Fruit fly (Drosophila melanogaster) whole organism, wandering third instar larva: ENCODE results near the gene CG10311.
A peak's percentile ranks its signal among the peaks of the same experiment; 100 is the strongest.

Source experiments
- Abd-B ChIP-seq: fragments of >200 bp; optimal IDR thresholded peaks from 2 replicates; lab custom pipeline; 2017; ENCODE audit warnings: missing biosample characterization, missing genetic modification characterization
- CG32264 ChIP-seq: fragments of 200-800 bp; sonication (Bioruptor generic); optimal IDR thresholded peaks from 2 replicates; lab custom pipeline; 2016; ENCODE audit warnings: missing biosample characterization, missing genetic modification characterization
- CG9705 ChIP-seq: fragments of 200-800 bp; sonication (Bioruptor generic); optimal IDR thresholded peaks from 2 replicates; lab custom pipeline; 2018; ENCODE audit warnings: missing biosample characterization, mild to moderate bottlenecking, missing genetic modification characterization
- Dfd ChIP-seq: fragments of >200 bp; optimal IDR thresholded peaks from 2 replicates; lab custom pipeline; 2017; ENCODE audit warnings: missing biosample characterization, missing genetic modification characterization
- Dif ChIP-seq: fragments of 200-275, 200-300 bp; sonication (Bioruptor generic); optimal IDR thresholded peaks from 2 replicates; lab custom pipeline; 2018; ENCODE audit warnings: missing biosample characterization, missing genetic modification characterization; ENCODE audit not compliant: partially characterized antibody
- GATAd ChIP-seq: sonication (Bioruptor generic); optimal IDR thresholded peaks from 2 replicates; lab custom pipeline; 2016; ENCODE audit warnings: missing biosample characterization, missing genetic modification characterization
- HLH106 ChIP-seq: fragments of 200-800 bp; optimal IDR thresholded peaks from 3 replicates; lab custom pipeline; 2019; ENCODE audit warnings: missing biosample characterization, mild to moderate bottlenecking, missing genetic modification characterization, moderate library complexity
- Hnf4 ChIP-seq: fragments of 200-800 bp; sonication (Bioruptor generic); optimal IDR thresholded peaks from 2 replicates; lab custom pipeline; 2016; ENCODE audit warnings: missing biosample characterization, mild to moderate bottlenecking, missing genetic modification characterization
- Hr78 ChIP-seq: fragments of >200 bp; optimal IDR thresholded peaks from 2 replicates; lab custom pipeline; 2017; ENCODE audit warnings: missing biosample characterization, missing genetic modification characterization
- Hr83 ChIP-seq: fragments of 200-300 bp; sonication (Bioruptor generic); optimal IDR thresholded peaks from 2 replicates; lab custom pipeline; 2016; ENCODE audit warnings: missing biosample characterization, mild to moderate bottlenecking, missing genetic modification characterization, moderate library complexity; ENCODE audit not compliant: poor library complexity, severe bottlenecking
- Jra ChIP-seq: sonication (Bioruptor generic); optimal IDR thresholded peaks from 2 replicates; lab custom pipeline; 2016; ENCODE audit warnings: missing biosample characterization, missing genetic modification characterization
- Myc ChIP-seq: fragments of >200 bp; optimal IDR thresholded peaks from 2 replicates; lab custom pipeline; 2017
- N ChIP-seq: fragments of >200 bp; optimal IDR thresholded peaks from 2 replicates; lab custom pipeline; 2018; ENCODE audit warnings: missing biosample characterization, missing external identifiers, missing genetic modification characterization
- OdsH ChIP-seq: fragments of 200-800 bp; sonication (Bioruptor generic); optimal IDR thresholded peaks from 2 replicates; lab custom pipeline; 2016; ENCODE audit warnings: missing biosample characterization, mild to moderate bottlenecking, missing genetic modification characterization
- Rel ChIP-seq, 2 experiments: fragments of 200-800 bp; sonication (Bioruptor generic) in 1 of 2; optimal IDR thresholded peaks; 2 replicates in 1 of 2; 3 replicates in 1 of 2; lab custom pipeline; 2016 to 2019; ENCODE audit warnings: mild to moderate bottlenecking in 2 of 2, missing biosample characterization in 2 of 2, missing genetic modification characterization in 2 of 2, moderate library complexity in 1 of 2
- Sp1 ChIP-seq: fragments of 200-800 bp; sonication (Bioruptor generic); optimal IDR thresholded peaks from 3 replicates; lab custom pipeline; 2019; ENCODE audit warnings: missing biosample characterization, mild to moderate bottlenecking, missing genetic modification characterization, moderate library complexity
- Vsx2 ChIP-seq: fragments of 200-300, 225-300 bp; sonication (Bioruptor generic); optimal IDR thresholded peaks from 2 replicates; lab custom pipeline; 2018; ENCODE audit warnings: missing biosample characterization, missing genetic modification characterization; ENCODE audit not compliant: partially characterized antibody
- br ChIP-seq: fragments of 200-800 bp; sonication (Bioruptor generic); optimal IDR thresholded peaks from 2 replicates; lab custom pipeline; 2016; ENCODE audit warnings: missing biosample characterization, missing genetic modification characterization
- dl ChIP-seq, 2 experiments: fragments of 175-275, 200-275 bp in 1 of 2; fragments of 200-275 bp in 1 of 2; sonication (Bioruptor generic); optimal IDR thresholded peaks; lab custom pipeline; 2018; ENCODE audit warnings: mild to moderate bottlenecking in 2 of 2, missing biosample characterization in 2 of 2, missing genetic modification characterization in 2 of 2, moderate library complexity in 2 of 2; ENCODE audit not compliant: partially characterized antibody in 2 of 2, insufficient read depth in 1 of 2
- dmrt93B ChIP-seq: fragments of 200-800 bp; sonication (Bioruptor generic); optimal IDR thresholded peaks from 2 replicates; lab custom pipeline; 2018; ENCODE audit warnings: missing biosample characterization, mild to moderate bottlenecking, missing genetic modification characterization
- dsf ChIP-seq: sonication (Bioruptor generic); optimal IDR thresholded peaks from 2 replicates; lab custom pipeline; 2016; ENCODE audit warnings: missing biosample characterization, missing genetic modification characterization, borderline replicate concordance
- ey ChIP-seq: fragments of 200-800 bp; sonication (Bioruptor generic); optimal IDR thresholded peaks from 2 replicates; lab custom pipeline; 2016; ENCODE audit warnings: missing biosample characterization, missing genetic modification characterization
- foxo ChIP-seq, 2 experiments: fragments of 200-800 bp; sonication (Bioruptor generic); optimal IDR thresholded peaks; 2 replicates in 1 of 2; 3 replicates in 1 of 2; lab custom pipeline; 2016 to 2017; ENCODE audit warnings: missing biosample characterization in 2 of 2, missing genetic modification characterization in 2 of 2
- fru ChIP-seq: fragments of 200-800 bp; sonication (Bioruptor generic); optimal IDR thresholded peaks from 3 replicates; lab custom pipeline; 2016; ENCODE audit warnings: missing biosample characterization, mild to moderate bottlenecking, missing genetic modification characterization
- h ChIP-seq: fragments of 200-800 bp; sonication (Bioruptor generic); optimal IDR thresholded peaks from 3 replicates; lab custom pipeline; 2016; ENCODE audit warnings: missing biosample characterization, mild to moderate bottlenecking, missing genetic modification characterization
- jim ChIP-seq: fragments of 175-275, 200-325 bp; sonication (Bioruptor generic); optimal IDR thresholded peaks from 2 replicates; lab custom pipeline; 2016; ENCODE audit warnings: missing biosample characterization, mild to moderate bottlenecking, missing genetic modification characterization
- lola ChIP-seq: fragments of >200 bp; optimal IDR thresholded peaks from 2 replicates; lab custom pipeline; 2017; ENCODE audit warnings: missing biosample characterization, missing genetic modification characterization
- pan ChIP-seq: fragments of >200 bp; optimal IDR thresholded peaks from 2 replicates; lab custom pipeline; 2017
- psq ChIP-seq: fragments of 200-800 bp; sonication (Bioruptor generic); optimal IDR thresholded peaks from 3 replicates; lab custom pipeline; 2017; ENCODE audit warnings: missing biosample characterization, mild to moderate bottlenecking, missing genetic modification characterization, moderate library complexity
- rgr ChIP-seq: fragments of 200-800 bp; sonication (Bioruptor generic); optimal IDR thresholded peaks from 3 replicates; lab custom pipeline; 2016; ENCODE audit warnings: missing biosample characterization, mild to moderate bottlenecking, missing genetic modification characterization
- sv ChIP-seq: fragments of 200-800 bp; sonication (Bioruptor generic); optimal IDR thresholded peaks from 3 replicates; lab custom pipeline; 2016; ENCODE audit warnings: missing biosample characterization, missing genetic modification characterization
- tai ChIP-seq: sonication (Bioruptor generic); optimal IDR thresholded peaks from 2 replicates; lab custom pipeline; 2016; ENCODE audit warnings: missing biosample characterization, missing genetic modification characterization
- usp ChIP-seq: fragments of >200 bp; optimal IDR thresholded peaks from 2 replicates; lab custom pipeline; 2017; ENCODE audit warnings: missing biosample characterization, missing genetic modification characterization
- woc ChIP-seq: sonication (Bioruptor generic); optimal IDR thresholded peaks from 2 replicates; lab custom pipeline; 2016; ENCODE audit warnings: missing biosample characterization, mild to moderate bottlenecking, missing genetic modification characterization

The CG10311 gene

dm6 chr3R:16347626-16348264 lies 9.1 kb downstream of the CG10311 start:
- TF ChIP-seq dl (GFP tag; optimal IDR thresholded peaks at IDR 0.05; lab: Kevin White, UChicago; ENCODE audit: insufficient read depth in 1 of 2, partially characterized antibody in 2 of 2) (no peak), N (no peak)

- TF ChIP-seq lola (GFP tag; lab: Kevin White, UChicago) (no peak), CG9705 (peak; percentile 73), br (GFP tag; lab: Kevin White, UChicago) (peak; percentile 81), ey (peak; percentile 82), Jra (GFP tag; lab: Kevin White, UChicago) (peak; percentile 88), usp (no peak), pan (lab: Kevin White, UChicago) (no peak), woc (peak; percentile 95), tai (GFP tag; lab: Kevin White, UChicago) (no peak), fru (peak; percentile 87), Dif (GFP tag; lab: Kevin White, UChicago) (no peak), foxo (GFP tag; optimal IDR thresholded peaks at IDR 0.05; lab: Kevin White, UChicago) (peak in 1 of 2 experiments; percentile 87), h (peak; percentile 89), psq (GFP tag; lab: Kevin White, UChicago) (peak; percentile 70), Myc (lab: Kevin White, UChicago) (peak; percentile 48), dmrt93B (GFP tag; lab: Kevin White, UChicago) (peak; percentile 69), dsf (GFP tag; lab: Kevin White, UChicago) (peak; percentile 70), Hr83 (GFP tag; lab: Kevin White, UChicago) (no peak), rgr (GFP tag; lab: Kevin White, UChicago) (peak; percentile 83), Vsx2 (GFP tag; lab: Kevin White, UChicago) (no peak), Hr78 (no peak), Dfd (GFP tag; lab: Kevin White, UChicago) (no peak), Sp1 (GFP tag; lab: Kevin White, UChicago) (peak; percentile 80), sv (peak; percentile 62), Rel (GFP tag; optimal IDR thresholded peaks at IDR 0.05; lab: Kevin White, UChicago) (no peak), Rel (tag; optimal IDR thresholded peaks at IDR 0.05; lab: Kevin White, UChicago) (peak; percentile 94), OdsH (GFP tag; lab: Kevin White, UChicago) (peak; percentile 72), HLH106 (tag; lab: Kevin White, UChicago) (peak; percentile 86), dl (GFP tag; optimal IDR thresholded peaks at IDR 0.05; lab: Kevin White, UChicago; ENCODE audit: insufficient read depth in 1 of 2, partially characterized antibody in 2 of 2) (no peak), CG32264 (GFP tag; lab: Kevin White, UChicago) (peak; percentile 52), Hnf4 (GFP tag; lab: Kevin White, UChicago) (peak; percentile 87)
- TF ChIP-seq, all 38 proteins: peak for 20
Observed at dm6 chr3R:16341817-16342374, 14.9 kb downstream of the CG10311 start, which contains the start of the genes SF2 and pad. Gene SF2 (minus strand): TSS chr3R:16341988. Gene pad (plus strand): TSS chr3R:16342318.

dm6 chr3R:16340610-16341009 lies 16.2 kb downstream of the CG10311 start:
- TF ChIP-seq Jra (GFP tag; lab: Kevin White, UChicago) (no peak), woc (no peak), HLH106 (tag; lab: Kevin White, UChicago) (no peak), Abd-B (GFP tag; lab: Kevin White, UChicago) (no peak), dsf (GFP tag; lab: Kevin White, UChicago) (no peak), CG9705 (no peak), foxo (GFP tag; optimal IDR thresholded peaks at IDR 0.05; lab: Kevin White, UChicago) (no peak), h (no peak), Dif (GFP tag; lab: Kevin White, UChicago) (no peak), Rel (GFP tag; optimal IDR thresholded peaks at IDR 0.05; lab: Kevin White, UChicago) (no peak), Rel (tag; optimal IDR thresholded peaks at IDR 0.05; lab: Kevin White, UChicago) (no peak), jim (no peak), tai (GFP tag; lab: Kevin White, UChicago) (no peak), GATAd (GFP tag; lab: Kevin White, UChicago) (no peak), ey (no peak)
